Fruit fly (Drosophila melanogaster): ENCODE measurements around the gene cup.

- TF ChIP-seq EcR (GFP tag; optimal IDR thresholded peaks at IDR 0.05) (no peak), psq (optimal IDR thresholded peaks at IDR 0.05) (no peak), pan (optimal IDR thresholded peaks at IDR 0.05) (no peak), Dll (optimal IDR thresholded peaks at IDR 0.05) (no peak), CG8478 (optimal IDR thresholded peaks at IDR 0.05) (no peak), usp (GFP tag; optimal IDR thresholded peaks at IDR 0.05) (no peak)
Observed at dm6 chr2L:6721710-6722109, 58.2 kb downstream of the cup start.

All from whole organism.